Fruit fly (Drosophila melanogaster): ENCODE data around the gene Polr3C.
A peak's percentile ranks its signal among the peaks of the same experiment; 100 is the strongest.

Gene Polr3C

dm6 chr3R:12413274-12413958 lies 46.8 kb upstream of the Polr3C start, which contains the start of the genes Dip-C and pps (continued):
- no peak for TF ChIP-seq CG14965 (GFP tag; optimal IDR thresholded peaks at IDR 0.05; ENCODE audit: borderline replicate concordance)
- no peak for TF ChIP-seq Kr (GFP tag; optimal IDR thresholded peaks at IDR 0.05)
- TF ChIP-seq CG2116 (GFP tag; optimal IDR thresholded peaks at IDR 0.05), result peak; percentile 35
- TF ChIP-seq D19B (GFP tag; optimal IDR thresholded peaks at IDR 0.05), result no peak
- no peak for TF ChIP-seq CG18764 (GFP tag; optimal IDR thresholded peaks at IDR 0.05)
- TF ChIP-seq TFAM (GFP tag; optimal IDR thresholded peaks at IDR 0.05), result no peak
- TF ChIP-seq CG6689 (GFP tag; IDR thresholded peaks at IDR 0.05), result no peak
- no peak for TF ChIP-seq twi (tag; optimal IDR thresholded peaks at IDR 0.05)
- TF ChIP-seq mirr (GFP tag; optimal IDR thresholded peaks at IDR 0.05), result peak; percentile 23
- no peak for TF ChIP-seq Hmr (GFP tag; optimal IDR thresholded peaks at IDR 0.05)
- TF ChIP-seq Nf-YC (tag; optimal IDR thresholded peaks at IDR 0.05), result no peak
- no peak for TF ChIP-seq ttk (GFP tag; IDR thresholded peaks at IDR 0.05)
- no peak for TF ChIP-seq NfI (GFP tag; optimal IDR thresholded peaks at IDR 0.05)
- TF ChIP-seq wek (GFP tag; optimal IDR thresholded peaks at IDR 0.05), result peak; percentile 13
- no peak for TF ChIP-seq CG15479 (GFP tag; optimal IDR thresholded peaks at IDR 0.05)
- no peak for TF ChIP-seq Hr78 (GFP tag; optimal IDR thresholded peaks at IDR 0.05)
- no peak for TF ChIP-seq chinmo (GFP tag; IDR thresholded peaks at IDR 0.05; ENCODE audit: partially characterized antibody)
- no peak for TF ChIP-seq CG11093 (GFP tag; IDR thresholded peaks at IDR 0.05)
- TF ChIP-seq nerfin-2 (GFP tag; IDR thresholded peaks at IDR 0.05; ENCODE audit: partially characterized antibody), result no peak
- no peak for TF ChIP-seq CG32772 (GFP tag; IDR thresholded peaks at IDR 0.05)
- peak; percentile 58; the same call in 2 of the 3 replicates for TF ChIP-seq vnd (GFP tag; IDR thresholded peaks at IDR 0.05; ENCODE audit: partially characterized antibody)
- no peak for TF ChIP-seq CG17186 (GFP tag; optimal IDR thresholded peaks at IDR 0.05)
- no peak for TF ChIP-seq Sox100B (GFP tag; optimal IDR thresholded peaks at IDR 0.05)
- no peak for TF ChIP-seq Ada2b (GFP tag; IDR thresholded peaks at IDR 0.05)
- TF ChIP-seq CG9609 (GFP tag; optimal IDR thresholded peaks at IDR 0.05), result no peak
- TF ChIP-seq CG17361 (GFP tag; IDR thresholded peaks at IDR 0.05), result no peak
- TF ChIP-seq row (GFP tag; IDR thresholded peaks at IDR 0.05), result peak; percentile 73
- TF ChIP-seq bbx (GFP tag; IDR thresholded peaks at IDR 0.05; ENCODE audit: partially characterized antibody), result peak; percentile 80
- TF ChIP-seq rib (GFP tag; IDR thresholded peaks at IDR 0.05), result no peak
- TF ChIP-seq fd3F (GFP tag; optimal IDR thresholded peaks at IDR 0.05), result no peak
- TF ChIP-seq CG1529 (GFP tag; optimal IDR thresholded peaks at IDR 0.05), result no peak
- peak; percentile 37 for TF ChIP-seq CG8924 (tag; optimal IDR thresholded peaks at IDR 0.05)
- TF ChIP-seq CG6765 (GFP tag; optimal IDR thresholded peaks at IDR 0.05), result no peak
- no peak for TF ChIP-seq gce (GFP tag; IDR thresholded peaks at IDR 0.05)
- no peak for TF ChIP-seq CG1832 (GFP tag; optimal IDR thresholded peaks at IDR 0.05)
- no peak for TF ChIP-seq Nf-YB (GFP tag; optimal IDR thresholded peaks at IDR 0.05)
- no peak for TF ChIP-seq CG6813 (GFP tag; optimal IDR thresholded peaks at IDR 0.05)
- TF ChIP-seq Doc3 (GFP tag; IDR thresholded peaks at IDR 0.05; ENCODE audit: partially characterized antibody), result peak; percentile 65; the same call in 2 of the 3 replicates
- no peak for TF ChIP-seq cwo (GFP tag; optimal IDR thresholded peaks at IDR 0.05)
- no peak for TF ChIP-seq CG11398 (GFP tag; optimal IDR thresholded peaks at IDR 0.05)
- TF ChIP-seq Ets65A (GFP tag), result peak; percentile 22
- no peak for TF ChIP-seq CG10267 (tag; optimal IDR thresholded peaks at IDR 0.05)
- TF ChIP-seq otp (GFP tag; IDR thresholded peaks at IDR 0.05), result no peak
- TF ChIP-seq Scr (GFP tag; IDR thresholded peaks at IDR 0.05; ENCODE audit: partially characterized antibody), result peak; percentile 76
- no peak for TF ChIP-seq tna (GFP tag; IDR thresholded peaks at IDR 0.05; ENCODE audit: partially characterized antibody)
- no peak for TF ChIP-seq CG12299 (tag; optimal IDR thresholded peaks at IDR 0.05)
- TF ChIP-seq MESR4 (GFP tag; optimal IDR thresholded peaks at IDR 0.05), result peak; percentile 49
- TF ChIP-seq ap (GFP tag; IDR thresholded peaks at IDR 0.05), result no peak
- no peak for TF ChIP-seq emc (GFP tag; optimal IDR thresholded peaks at IDR 0.05)
